Worm (Caenorhabditis elegans) whole organism, early embryonic: ENCODE data around the gene C37C3.2.

ENCODE experiments used
- B0310.2 ChIP-seq: sonication (generic microtip); optimal IDR thresholded peaks from 2 replicates; lab custom pipeline; 2016; ENCODE audit warnings: mild to moderate bottlenecking, missing genetic modification characterization, missing compliant biosample characterization
- F13C5.2 ChIP-seq: sonication (generic microtip); optimal IDR thresholded peaks from 2 replicates; lab custom pipeline; 2017; ENCODE audit warnings: mild to moderate bottlenecking, missing genetic modification characterization, inconsistent platforms, missing compliant biosample characterization
- aly-1 ChIP-seq: sonication (generic microtip); optimal IDR thresholded peaks from 2 replicates; lab custom pipeline; 2016; ENCODE audit warnings: missing genetic modification characterization, missing compliant biosample characterization
- ama-1 ChIP-seq: fragments of 150-350 bp; optimal IDR thresholded peaks from 2 replicates; lab custom pipeline; 2014
- ceh-36 ChIP-seq: sonication (generic microtip); optimal IDR thresholded peaks from 2 replicates; lab custom pipeline; 2016; ENCODE audit warnings: missing genetic modification characterization, inconsistent platforms, missing compliant biosample characterization
- ets-7 ChIP-seq: sonication (generic microtip); optimal IDR thresholded peaks from 2 replicates; lab custom pipeline; 2016; ENCODE audit warnings: missing genotype, missing genetic modification characterization, missing compliant biosample characterization
- flt-1 ChIP-seq: fragments of 200-800 bp; sonication (Bioruptor generic); IDR thresholded peaks from 2 replicates; pipeline ENCODE4 v1.3.6; 2022; ENCODE audit warnings: missing genetic modification characterization, missing compliant biosample characterization
- hmg-4 ChIP-seq: fragments of 200-800 bp; sonication (Bioruptor generic); optimal IDR thresholded peaks from 2 replicates; lab custom pipeline; 2018; ENCODE audit warnings: mild to moderate bottlenecking, missing genetic modification characterization, missing compliant biosample characterization
- hnd-1 ChIP-seq: sonication (generic microtip); optimal IDR thresholded peaks from 2 replicates; lab custom pipeline; 2016; ENCODE audit warnings: missing genetic modification characterization, missing compliant biosample characterization
- pes-1 ChIP-seq: fragments of 200-800 bp; sonication (Bioruptor generic); IDR thresholded peaks from 2 replicates; pipeline ENCODE4 v1.3.6; 2022; ENCODE audit warnings: missing genetic modification reagents, missing genetic modification characterization, missing compliant biosample characterization
- scrt-1 ChIP-seq: fragments of 200-800 bp; sonication (Bioruptor generic); IDR thresholded peaks from 2 replicates; pipeline ENCODE4 v1.3.6; 2022; ENCODE audit warnings: missing genetic modification characterization, missing compliant biosample characterization
- sea-1 ChIP-seq: fragments of 200-800 bp; sonication (Bioruptor generic); conservative IDR thresholded peaks from 2 replicates; pipeline ENCODE4 v1.3.6; 2022; ENCODE audit warnings: missing genetic modification characterization, missing compliant biosample characterization
- tbx-11 ChIP-seq: fragments of 200-800 bp; sonication (Bioruptor generic); IDR thresholded peaks from 2 replicates; pipeline ENCODE4 v1.3.6; 2022; ENCODE audit warnings: missing genetic modification characterization, missing compliant biosample characterization
- tbx-37 ChIP-seq: fragments of 200-800 bp; sonication (Bioruptor generic); conservative IDR thresholded peaks from 2 replicates; pipeline ENCODE4 v1.3.6; 2022; ENCODE audit warnings: missing genetic modification reagents, missing genetic modification characterization, missing compliant biosample characterization

ce11 chrV:7848251-7848650 lies 7.5 kb upstream of the C37C3.2 start:
- no peak for TF ChIP-seq ama-1
- no peak for TF ChIP-seq F13C5.2
- TF ChIP-seq scrt-1 (GFP tag; lab: Robert Waterston, UW) = 0 out of 2 replicates have a peak, but pooled peaks have one; percentile 7
- TF ChIP-seq tbx-37 = no peak
- TF ChIP-seq hmg-4 (GFP tag; lab: Kevin White, UChicago) = peak; percentile 1
- TF ChIP-seq sea-1 (GFP tag; lab: Robert Waterston, UW) = 0 out of 2 replicates have a peak, but pooled peaks have one; percentile 7
- TF ChIP-seq aly-1 (tag; lab: Kevin White, UChicago) = no peak
- TF ChIP-seq pes-1 = no peak
- TF ChIP-seq flt-1 = no peak
- TF ChIP-seq hnd-1 (tag; lab: Kevin White, UChicago) = no peak
- no peak for TF ChIP-seq B0310.2 (tag; lab: Kevin White, UChicago)
- TF ChIP-seq tbx-11 = no peak
- no peak for TF ChIP-seq ets-7 (tag; lab: Kevin White, UChicago)
- TF ChIP-seq ceh-36 (tag; lab: Kevin White, UChicago) = no peak
